Worm (Caenorhabditis elegans) whole organism, young adult: ENCODE results near the gene spp-27.
A peak's percentile ranks its signal among the peaks of the same experiment; 100 is the strongest.

Experiments
- B0261.1 ChIP-seq: sonication (generic microtip); optimal IDR thresholded peaks from 2 replicates; lab custom pipeline; 2016; ENCODE audit warnings: mild to moderate bottlenecking, missing genetic modification characterization, moderate library complexity, missing compliant biosample characterization
- C17E4.6 ChIP-seq: fragments of 200-800 bp; sonication (Bioruptor generic); IDR thresholded peaks from 2 replicates; pipeline ENCODE4 v1.3.6; 2022; ENCODE audit warnings: missing genetic modification reagents, missing genetic modification characterization, missing compliant biosample characterization
- D2030.7 ChIP-seq: fragments of 200-800 bp; sonication (Bioruptor generic); IDR thresholded peaks from 2 replicates; pipeline ENCODE4 v1.3.6; 2022; ENCODE audit warnings: missing genetic modification reagents, missing genetic modification characterization, missing compliant biosample characterization
- F10E7.11 ChIP-seq: sonication (generic microtip); optimal IDR thresholded peaks from 2 replicates; lab custom pipeline; 2017; ENCODE audit warnings: mild to moderate bottlenecking, missing genetic modification characterization, moderate library complexity, missing compliant biosample characterization
- F52B5.7 ChIP-seq: sonication (generic microtip); optimal IDR thresholded peaks from 2 replicates; lab custom pipeline; 2016; ENCODE audit warnings: mild to moderate bottlenecking, missing genetic modification characterization, missing compliant biosample characterization
- T07F8.4 ChIP-seq: sonication (generic microtip); optimal IDR thresholded peaks from 2 replicates; lab custom pipeline; 2016; ENCODE audit warnings: mild to moderate bottlenecking, missing genetic modification characterization, moderate library complexity, missing compliant biosample characterization
- Y95B8A.8 ChIP-seq: fragments of 200-800 bp; sonication (Bioruptor generic); IDR thresholded peaks from 2 replicates; pipeline ENCODE4 v1.3.6; 2022; ENCODE audit warnings: missing genetic modification reagents, missing genetic modification characterization, missing compliant biosample characterization
- ZK185.1 ChIP-seq: sonication (generic microtip); optimal IDR thresholded peaks from 2 replicates; lab custom pipeline; 2016; ENCODE audit warnings: mild to moderate bottlenecking, missing genetic modification characterization, missing compliant biosample characterization; ENCODE audit not compliant: poor library complexity, severe bottlenecking
- akir-1 ChIP-seq: fragments of 200-800 bp; sonication (Bioruptor generic); optimal IDR thresholded peaks from 2 replicates; lab custom pipeline; 2018; ENCODE audit warnings: mild to moderate bottlenecking, missing genetic modification characterization, moderate library complexity, missing compliant biosample characterization
- ama-1 ChIP-seq, 3 experiments: fragments of 150-350 bp in 1 of 3; sonication (generic microtip) in 2 of 3; optimal IDR thresholded peaks; 2 replicates each; lab custom pipeline; 2014 to 2018; ENCODE audit warnings: missing biosample characterization in 2 of 3, missing genetic modification characterization in 2 of 3, missing genetic modification reagents in 2 of 3
- athp-1 ChIP-seq: sonication (generic microtip); optimal IDR thresholded peaks from 2 replicates; lab custom pipeline; 2017; ENCODE audit warnings: mild to moderate bottlenecking, missing genetic modification characterization, missing compliant biosample characterization
- attf-5 ChIP-seq: fragments of 200-800 bp; sonication (Bioruptor generic); optimal IDR thresholded peaks from 2 replicates; lab custom pipeline; 2018; ENCODE audit warnings: mild to moderate bottlenecking, missing genetic modification characterization, missing compliant biosample characterization
- attf-6 ChIP-seq: fragments of 200-800 bp; sonication (Bioruptor generic); IDR thresholded peaks from 2 replicates; pipeline ENCODE4 v1.3.6; 2022; ENCODE audit warnings: missing genetic modification reagents, missing genetic modification characterization, missing compliant biosample characterization
- ceh-27 ChIP-seq: fragments of 200-800 bp; sonication (Bioruptor generic); optimal IDR thresholded peaks from 2 replicates; lab custom pipeline; 2018; ENCODE audit warnings: mild to moderate bottlenecking, missing genetic modification characterization, moderate library complexity, missing compliant biosample characterization
- ceh-40 ChIP-seq: fragments of 200-800 bp; sonication (Bioruptor generic); IDR thresholded peaks from 2 replicates; pipeline ENCODE4 v1.3.6; 2022; ENCODE audit warnings: missing genetic modification characterization, missing compliant biosample characterization
- dox-1 ChIP-seq: fragments of 200-800 bp; sonication (Bioruptor generic); IDR thresholded peaks from 2 replicates; pipeline ENCODE4 v1.3.6; 2022; ENCODE audit warnings: missing genetic modification reagents, missing genetic modification characterization, missing compliant biosample characterization
- egl-44 ChIP-seq: fragments of 200-800 bp; sonication (Bioruptor generic); IDR thresholded peaks from 2 replicates; pipeline ENCODE4 v1.3.6; 2022; ENCODE audit warnings: missing genetic modification reagents, missing genetic modification characterization, missing compliant biosample characterization
- egrh-3 ChIP-seq: fragments of 200-800 bp; sonication (Bioruptor generic); IDR thresholded peaks from 2 replicates; pipeline ENCODE4 v1.3.6; 2022; ENCODE audit warnings: missing genetic modification reagents, missing genetic modification characterization, missing compliant biosample characterization
- ekl-4 ChIP-seq: fragments of 200-800 bp; sonication (Bioruptor generic); IDR thresholded peaks from 2 replicates; pipeline ENCODE4 v1.3.6; 2022; ENCODE audit warnings: missing genetic modification reagents, missing genetic modification characterization, missing compliant biosample characterization
- fkh-3 ChIP-seq: sonication (generic microtip); optimal IDR thresholded peaks from 2 replicates; lab custom pipeline; 2016; ENCODE audit warnings: mild to moderate bottlenecking, missing genetic modification characterization, missing compliant biosample characterization
- gei-17 ChIP-seq: fragments of 200-800 bp; sonication (Bioruptor generic); optimal IDR thresholded peaks from 2 replicates; lab custom pipeline; 2018; ENCODE audit warnings: mild to moderate bottlenecking, missing genetic modification characterization, missing compliant biosample characterization
- him-1 ChIP-seq: sonication (generic microtip); optimal IDR thresholded peaks from 2 replicates; lab custom pipeline; 2016; ENCODE audit warnings: missing genotype, missing genetic modification reagents, missing genetic modification characterization, missing compliant biosample characterization
- hrde-1 ChIP-seq: sonication (generic microtip); optimal IDR thresholded peaks from 2 replicates; lab custom pipeline; 2016; ENCODE audit warnings: missing genetic modification characterization, mild to moderate bottlenecking, missing compliant biosample characterization, moderate library complexity, missing genotype, missing genetic modification reagents, borderline replicate concordance
- let-526 ChIP-seq: fragments of 200-800 bp; sonication (Bioruptor generic); IDR thresholded peaks from 2 replicates; pipeline ENCODE4 v1.3.6; 2022; ENCODE audit warnings: missing genetic modification reagents, missing genetic modification characterization, missing compliant biosample characterization
- lin-26 ChIP-seq: fragments of 200-800 bp; sonication (Bioruptor generic); IDR thresholded peaks from 2 replicates; pipeline ENCODE4 v1.3.6; 2022; ENCODE audit warnings: missing genetic modification reagents, missing genetic modification characterization, missing compliant biosample characterization
- lin-40 ChIP-seq: sonication (generic microtip); optimal IDR thresholded peaks from 2 replicates; lab custom pipeline; 2016; ENCODE audit warnings: missing genetic modification characterization, mild to moderate bottlenecking, missing compliant biosample characterization, missing genotype, missing genetic modification reagents
- lin-54 ChIP-seq: fragments of 200-800 bp; sonication (Bioruptor generic); optimal IDR thresholded peaks from 2 replicates; lab custom pipeline; 2018; ENCODE audit warnings: mild to moderate bottlenecking, missing genetic modification characterization, missing compliant biosample characterization
- lir-1 ChIP-seq: fragments of 200-800 bp; sonication (Bioruptor generic); conservative IDR thresholded peaks from 2 replicates; pipeline ENCODE4 v1.3.6; 2022; ENCODE audit warnings: missing genetic modification reagents, missing genetic modification characterization, missing compliant biosample characterization
- mel-28 ChIP-seq: sonication (generic microtip); optimal IDR thresholded peaks from 2 replicates; lab custom pipeline; 2016; ENCODE audit warnings: borderline replicate concordance, mild to moderate bottlenecking, missing genetic modification characterization, missing compliant biosample characterization
- nfya-1 ChIP-seq: sonication (generic microtip); optimal IDR thresholded peaks from 2 replicates; lab custom pipeline; 2017; ENCODE audit warnings: antibody characterized with exemption, missing compliant biosample characterization, missing genetic modification characterization, borderline replicate concordance; ENCODE audit not compliant: insufficient read depth
- nhr-27 ChIP-seq: fragments of 200-800 bp; sonication (Bioruptor generic); optimal IDR thresholded peaks from 2 replicates; lab custom pipeline; 2018; ENCODE audit warnings: mild to moderate bottlenecking, missing genetic modification characterization, moderate library complexity, missing compliant biosample characterization
- nhr-80 ChIP-seq: sonication (generic microtip); optimal IDR thresholded peaks from 2 replicates; lab custom pipeline; 2016; ENCODE audit warnings: missing genetic modification characterization, missing compliant biosample characterization
- rcor-1 ChIP-seq: fragments of 200-800 bp; sonication (Bioruptor generic); IDR thresholded peaks from 2 replicates; pipeline ENCODE4 v1.3.6; 2022; ENCODE audit warnings: missing genetic modification reagents, missing genetic modification characterization, missing compliant biosample characterization
- rec-8 ChIP-seq, 2 experiments: sonication (generic microtip); optimal IDR thresholded peaks; 2 replicates each; lab custom pipeline; 2016; ENCODE audit warnings: mild to moderate bottlenecking in 2 of 2, missing genetic modification characterization in 2 of 2, missing genetic modification reagents in 2 of 2, missing genotype in 2 of 2, missing biosample characterization in 1 of 2, missing compliant biosample characterization in 1 of 2, moderate library complexity in 1 of 2
- repo-1 ChIP-seq: sonication (generic microtip); optimal IDR thresholded peaks from 2 replicates; lab custom pipeline; 2017; ENCODE audit warnings: mild to moderate bottlenecking, missing genetic modification characterization, missing compliant biosample characterization
- rpc-1 ChIP-seq, 2 experiments: fragments of 150-350 bp in 1 of 2; sonication (generic microtip) in 1 of 2; optimal IDR thresholded peaks; 2 replicates each; lab custom pipeline; 2014 to 2018; ENCODE audit warnings: missing biosample characterization in 1 of 2, missing genetic modification characterization in 1 of 2, missing genetic modification reagents in 1 of 2, missing genotype in 1 of 2
- snpc-1.3 ChIP-seq: sonication (generic microtip); optimal IDR thresholded peaks from 2 replicates; lab custom pipeline; 2017; ENCODE audit warnings: missing genetic modification characterization, mild to moderate bottlenecking, missing compliant biosample characterization, antibody characterized with exemption, moderate library complexity, missing genotype, missing genetic modification reagents; ENCODE audit not compliant: insufficient read depth
- snpc-4 ChIP-seq, 5 experiments: fragments of 150-350 bp in 1 of 5; sonication (generic microtip) in 4 of 5; optimal IDR thresholded peaks; 2 replicates each; lab custom pipeline; 2014 to 2018; ENCODE audit warnings: missing genetic modification characterization in 5 of 5, missing biosample characterization in 3 of 5, antibody characterized with exemption in 2 of 5, mild to moderate bottlenecking in 2 of 5, missing compliant biosample characterization in 2 of 5, missing genotype in 2 of 5, moderate library complexity in 2 of 5, missing genetic modification reagents in 1 of 5
- xnd-1 ChIP-seq: sonication (generic microtip); optimal IDR thresholded peaks from 2 replicates; lab custom pipeline; 2016; ENCODE audit warnings: missing genotype, missing genetic modification reagents, missing genetic modification characterization, missing compliant biosample characterization
- ztf-22 ChIP-seq: fragments of 200-800 bp; sonication (Bioruptor generic); optimal IDR thresholded peaks from 2 replicates; lab custom pipeline; 2018; ENCODE audit warnings: mild to moderate bottlenecking, missing genetic modification characterization, moderate library complexity, missing compliant biosample characterization
- ztf-3 ChIP-seq: fragments of 200-800 bp; sonication (Bioruptor generic); optimal IDR thresholded peaks from 2 replicates; lab custom pipeline; 2018; ENCODE audit warnings: mild to moderate bottlenecking, missing genetic modification characterization, missing compliant biosample characterization
- ztf-6 ChIP-seq: fragments of 200-800 bp; sonication (Bioruptor generic); IDR thresholded peaks from 2 replicates; pipeline ENCODE4 v1.3.6; 2022; ENCODE audit warnings: missing genetic modification reagents, missing genetic modification characterization, missing compliant biosample characterization

Gene spp-27

ce11 chrV:6546450-6547171 is 10.3 kb downstream of the spp-27 start, which contains the start of gene dre-1:
Gene dre-1 (minus strand): TSS chrV:6546500.
- no peak for TF ChIP-seq T07F8.4 (tag; lab: Kevin White, UChicago)
- peak; percentile 48 for TF ChIP-seq nhr-80

- TF ChIP-seq F10E7.11 (no peak), F52B5.7 (tag; lab: Kevin White, UChicago) (no peak), attf-6 (no peak), C17E4.6 (GFP tag; lab: Robert Waterston, UW) (no peak), Y95B8A.8 (GFP tag; lab: Robert Waterston, UW) (no peak), athp-1 (tag; lab: Kevin White, UChicago) (no peak), gei-17 (GFP tag; lab: Kevin White, UChicago) (no peak), let-526 (GFP tag; lab: Robert Waterston, UW) (no peak), ceh-40 (GFP tag; lab: Robert Waterston, UW) (no peak), attf-5 (GFP tag; lab: Kevin White, UChicago) (no peak), ZK185.1 (tag; lab: Kevin White, UChicago) (no peak), ztf-22 (GFP tag; lab: Kevin White, UChicago) (no peak), rpc-1 (optimal IDR thresholded peaks at IDR 0.05; lab: Kevin White, UChicago) (no peak), rpc-1 (tag; optimal IDR thresholded peaks at IDR 0.05; lab: Kevin White, UChicago) (no peak), hrde-1 (tag; lab: Kevin White, UChicago) (no peak), akir-1 (no peak), him-1 (no peak), lin-40 (no peak)
These were observed 11.9 kb downstream of the spp-27 start for ce11 chrV:6544999-6545398.

- TF ChIP-seq ztf-3 (GFP tag; lab: Kevin White, UChicago), result no peak
- no peak for TF ChIP-seq ztf-22 (GFP tag; lab: Kevin White, UChicago)
- no peak; the same call in 1 of the 2 replicates for TF ChIP-seq egrh-3
- TF ChIP-seq ekl-4 (GFP tag; lab: Robert Waterston, UW), result no peak
- TF ChIP-seq nfya-1 (tag; lab: Kevin White, UChicago), result no peak
- TF ChIP-seq ztf-6 (GFP tag; lab: Robert Waterston, UW), result no peak
- TF ChIP-seq snpc-4 (GFP tag; optimal IDR thresholded peaks at IDR 0.05; lab: Kevin White, UChicago), result no peak
- TF ChIP-seq snpc-4 (tag; optimal IDR thresholded peaks at IDR 0.05; lab: Kevin White, UChicago), result no peak
- TF ChIP-seq rec-8 (tag; optimal IDR thresholded peaks at IDR 0.05; lab: Kevin White, UChicago), result no peak
- TF ChIP-seq fkh-3 (tag; lab: Kevin White, UChicago), result no peak
- no peak for TF ChIP-seq D2030.7 (GFP tag; lab: Robert Waterston, UW)
- TF ChIP-seq nhr-27, result no peak
- TF ChIP-seq B0261.1, result no peak
- no peak for TF ChIP-seq rcor-1 (GFP tag; lab: Robert Waterston, UW)
- no peak for TF ChIP-seq mel-28 (tag; lab: Kevin White, UChicago)
- TF ChIP-seq repo-1 (tag; lab: Kevin White, UChicago), result no peak
- TF ChIP-seq Y95B8A.8 (GFP tag; lab: Robert Waterston, UW), result no peak
- TF ChIP-seq xnd-1 (tag; lab: Kevin White, UChicago), result no peak
- no peak for TF ChIP-seq ZK185.1 (tag; lab: Kevin White, UChicago)
- TF ChIP-seq hrde-1 (tag; lab: Kevin White, UChicago), result no peak
- TF ChIP-seq snpc-1.3 (tag; lab: Kevin White, UChicago), result no peak
- peak; percentile 14 for TF ChIP-seq ceh-27
- peak; percentile 26; the same call in 1 of the 2 replicates for TF ChIP-seq lin-26 (GFP tag; lab: Robert Waterston, UW)
- no peak for TF ChIP-seq egl-44
- TF ChIP-seq F52B5.7 (tag; lab: Kevin White, UChicago), result no peak
- TF ChIP-seq ama-1 (optimal IDR thresholded peaks at IDR 0.05; lab: Kevin White, UChicago), result no peak
- no peak for TF ChIP-seq ama-1 (GFP tag; optimal IDR thresholded peaks at IDR 0.05; lab: Kevin White, UChicago)
- no peak for TF ChIP-seq dox-1 (GFP tag; lab: Robert Waterston, UW)
- TF ChIP-seq lir-1 (GFP tag; lab: Robert Waterston, UW), result no peak
- no peak for TF ChIP-seq lin-54 (GFP tag; lab: Kevin White, UChicago)
These were observed 15.1 kb downstream of the spp-27 start for ce11 chrV:6541875-6542274.
